Fruit fly (Drosophila melanogaster): ENCODE results near the gene CG42464.

Gene CG42464

dm6 chr2L:3748691-3749090 is 49.4 kb downstream of the CG42464 start (continued):
- TF ChIP-seq kah (GFP tag; optimal IDR thresholded peaks at IDR 0.05) (no peak), CG17359 (tag; optimal IDR thresholded peaks at IDR 0.05) (no peak), ranshi (GFP tag; IDR thresholded peaks at IDR 0.05) (peak; percentile 21; the same call in 1 of the 2 replicates), mld (GFP tag; IDR thresholded peaks at IDR 0.05; ENCODE audit: partially characterized antibody) (no peak), CG3065 (GFP tag; optimal IDR thresholded peaks at IDR 0.05) (no peak), gro (GFP tag; optimal IDR thresholded peaks at IDR 0.05) (no peak), en (GFP tag; optimal IDR thresholded peaks at IDR 0.05) (no peak), Side (GFP tag; optimal IDR thresholded peaks at IDR 0.05) (no peak), ind (GFP tag; optimal IDR thresholded peaks at IDR 0.05) (no peak), CG4282 (GFP tag; optimal IDR thresholded peaks at IDR 0.05) (no peak), CG14441 (GFP tag; IDR thresholded peaks at IDR 0.05) (no peak), CHES-1-like (GFP tag; optimal IDR thresholded peaks at IDR 0.05) (no peak), CG2199 (GFP tag; IDR thresholded peaks at IDR 0.05) (peak; percentile 9; the same call in 1 of the 3 replicates), kay (GFP tag; optimal IDR thresholded peaks at IDR 0.05) (no peak), knrl (GFP tag; IDR thresholded peaks at IDR 0.05; ENCODE audit: partially characterized antibody) (no peak), CG34422 (GFP tag; IDR thresholded peaks at IDR 0.05) (0 out of 3 replicates have a peak, but pooled peaks have one; percentile 45), Dip2 (GFP tag; IDR thresholded peaks at IDR 0.05) (no peak), H2.0 (GFP tag; IDR thresholded peaks at IDR 0.05) (peak; percentile 19; the same call in 1 of the 2 replicates)

Measured in whole organism, embryonic.